Worm (Caenorhabditis elegans) whole organism, young adult: Measurements from ENCODE around the gene R04B5.1.

Experiments
- akir-1 ChIP-seq: fragments of 200-800 bp; sonication (Bioruptor generic); optimal IDR thresholded peaks from 2 replicates; lab custom pipeline; 2018; ENCODE audit warnings: mild to moderate bottlenecking, missing genetic modification characterization, moderate library complexity, missing compliant biosample characterization
- let-607 ChIP-seq, 2 experiments: fragments of 200-800 bp in 1 of 2; sonication (Bioruptor generic) in 1 of 2; sonication (generic microtip) in 1 of 2; optimal IDR thresholded peaks; 2 replicates each; lab custom pipeline; 2016 to 2018; ENCODE audit warnings: mild to moderate bottlenecking in 2 of 2, missing compliant biosample characterization in 2 of 2, missing genetic modification characterization in 2 of 2, moderate library complexity in 2 of 2, missing genotype in 1 of 2
- madf-10 ChIP-seq: sonication (generic microtip); optimal IDR thresholded peaks from 2 replicates; lab custom pipeline; 2016; ENCODE audit warnings: mild to moderate bottlenecking, missing genetic modification characterization, missing compliant biosample characterization
- rec-8 ChIP-seq, 2 experiments: sonication (generic microtip); optimal IDR thresholded peaks; 2 replicates each; lab custom pipeline; 2016; ENCODE audit warnings: mild to moderate bottlenecking in 2 of 2, missing genetic modification characterization in 2 of 2, missing genetic modification reagents in 2 of 2, missing genotype in 2 of 2, missing biosample characterization in 1 of 2, missing compliant biosample characterization in 1 of 2, moderate library complexity in 1 of 2
- snpc-1.3 ChIP-seq: sonication (generic microtip); optimal IDR thresholded peaks from 2 replicates; lab custom pipeline; 2017; ENCODE audit warnings: missing genetic modification characterization, mild to moderate bottlenecking, missing compliant biosample characterization, antibody characterized with exemption, moderate library complexity, missing genotype, missing genetic modification reagents; ENCODE audit not compliant: insufficient read depth
- unc-62 ChIP-seq: fragments of 150-350 bp; optimal IDR thresholded peaks from 2 replicates; lab custom pipeline; 2014; ENCODE audit warnings: missing biosample characterization, missing genetic modification reagents, missing genetic modification characterization
- ztf-28 ChIP-seq: fragments of 200-800 bp; sonication (Bioruptor generic); IDR thresholded peaks from 2 replicates; pipeline ENCODE4 v1.3.6; 2022; ENCODE audit warnings: missing genetic modification reagents, missing genetic modification characterization, missing compliant biosample characterization

DNA sequence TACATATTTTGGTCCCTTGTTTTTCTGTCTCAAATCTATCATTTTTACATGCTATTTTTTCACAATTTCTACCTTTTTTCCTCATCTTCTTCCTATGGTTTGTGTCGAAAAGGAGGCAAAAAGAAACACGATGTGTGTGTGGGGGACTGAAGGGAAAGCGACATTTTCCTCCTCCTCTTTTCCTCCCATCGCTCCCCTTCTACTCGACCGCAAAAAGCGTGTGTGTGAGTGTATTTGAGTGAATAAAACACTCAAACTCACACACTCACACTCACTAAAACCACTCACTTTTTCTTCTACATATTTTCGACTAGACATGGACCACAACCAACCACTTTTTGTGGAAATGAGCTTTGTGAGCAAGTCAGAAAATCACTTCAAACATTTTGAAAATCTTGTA lies 36.7 kb downstream of the R04B5.1 start:
- no peak for TF ChIP-seq akir-1
- TF ChIP-seq rec-8 (tag; optimal IDR thresholded peaks at IDR 0.05; lab: Kevin White, UChicago): no peak
- TF ChIP-seq madf-10 (tag; lab: Kevin White, UChicago): no peak
- TF ChIP-seq ztf-28 (GFP tag; lab: Robert Waterston, UW): 0 out of 2 replicates have a peak, but pooled peaks have one; percentile 7
- TF ChIP-seq snpc-1.3 (tag; lab: Kevin White, UChicago): no peak
- TF ChIP-seq let-607 (tag; optimal IDR thresholded peaks at IDR 0.05; lab: Kevin White, UChicago): no peak
- no peak for TF ChIP-seq unc-62
